Fruit fly (Drosophila melanogaster) whole organism, wandering third instar larva: ENCODE results near the gene rha.

ENCODE experiments used
- Hr78 ChIP-seq: fragments of >200 bp; optimal IDR thresholded peaks from 2 replicates; lab custom pipeline; 2017; ENCODE audit warnings: missing biosample characterization, missing genetic modification characterization
- N ChIP-seq: fragments of >200 bp; optimal IDR thresholded peaks from 2 replicates; lab custom pipeline; 2018; ENCODE audit warnings: missing biosample characterization, missing external identifiers, missing genetic modification characterization
- Sp1 ChIP-seq: fragments of 200-800 bp; sonication (Bioruptor generic); optimal IDR thresholded peaks from 3 replicates; lab custom pipeline; 2019; ENCODE audit warnings: missing biosample characterization, mild to moderate bottlenecking, missing genetic modification characterization, moderate library complexity
- br ChIP-seq: fragments of 200-800 bp; sonication (Bioruptor generic); optimal IDR thresholded peaks from 2 replicates; lab custom pipeline; 2016; ENCODE audit warnings: missing biosample characterization, missing genetic modification characterization
- dsf ChIP-seq: sonication (Bioruptor generic); optimal IDR thresholded peaks from 2 replicates; lab custom pipeline; 2016; ENCODE audit warnings: missing biosample characterization, missing genetic modification characterization, borderline replicate concordance
- fru ChIP-seq: fragments of 200-800 bp; sonication (Bioruptor generic); optimal IDR thresholded peaks from 3 replicates; lab custom pipeline; 2016; ENCODE audit warnings: missing biosample characterization, mild to moderate bottlenecking, missing genetic modification characterization
- h ChIP-seq: fragments of 200-800 bp; sonication (Bioruptor generic); optimal IDR thresholded peaks from 3 replicates; lab custom pipeline; 2016; ENCODE audit warnings: missing biosample characterization, mild to moderate bottlenecking, missing genetic modification characterization
- lola ChIP-seq: fragments of >200 bp; optimal IDR thresholded peaks from 2 replicates; lab custom pipeline; 2017; ENCODE audit warnings: missing biosample characterization, missing genetic modification characterization
- psq ChIP-seq: fragments of 200-800 bp; sonication (Bioruptor generic); optimal IDR thresholded peaks from 3 replicates; lab custom pipeline; 2017; ENCODE audit warnings: missing biosample characterization, mild to moderate bottlenecking, missing genetic modification characterization, moderate library complexity
- usp ChIP-seq: fragments of >200 bp; optimal IDR thresholded peaks from 2 replicates; lab custom pipeline; 2017; ENCODE audit warnings: missing biosample characterization, missing genetic modification characterization

DNA sequence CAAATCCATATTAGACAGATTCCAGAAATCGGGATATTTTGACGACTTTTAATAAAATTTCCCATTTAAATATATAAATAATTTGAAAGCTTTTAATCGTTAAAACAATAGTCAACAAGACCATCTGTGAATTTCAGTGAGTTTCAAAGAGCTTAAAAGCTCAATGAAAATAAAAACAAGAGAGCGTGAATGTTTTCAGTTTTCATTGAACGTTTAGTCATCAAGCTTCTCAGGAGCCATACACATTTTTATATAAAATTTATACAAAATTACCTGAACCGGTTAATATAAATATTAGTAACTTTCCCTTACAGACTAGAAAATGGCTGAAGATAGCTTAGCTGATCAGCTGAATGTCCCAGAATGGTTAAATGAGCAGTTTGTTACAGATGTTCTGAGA, 37.8 kb upstream of the rha start, which contains the start of gene CG31370:
- TF ChIP-seq N (GFP tag; lab: Kevin White, UChicago) (no peak), h (GFP tag; lab: Kevin White, UChicago) (no peak), Sp1 (GFP tag; lab: Kevin White, UChicago) (no peak), br (GFP tag; lab: Kevin White, UChicago) (no peak), usp (GFP tag; lab: Kevin White, UChicago) (no peak), psq (no peak), Hr78 (GFP tag; lab: Kevin White, UChicago) (no peak), lola (GFP tag; lab: Kevin White, UChicago) (no peak), dsf (GFP tag; lab: Kevin White, UChicago) (no peak), fru (no peak)
